Fruit fly (Drosophila melanogaster): Measurements from ENCODE around the gene betaTub97EF.

The betaTub97EF gene

dm6 chr3R:27925000-27925970 lies 62.9 kb downstream of the betaTub97EF start, which contains the start of gene mino (continued):
- TF ChIP-seq CG10543 (GFP tag; optimal IDR thresholded peaks at IDR 0.05) = peak; percentile 83
- TF ChIP-seq CG5245 (GFP tag; optimal IDR thresholded peaks at IDR 0.05) = no peak
- peak; percentile 44 for TF ChIP-seq zen (tag; optimal IDR thresholded peaks at IDR 0.05)
- no peak for TF ChIP-seq dm (GFP tag; optimal IDR thresholded peaks at IDR 0.05)
- TF ChIP-seq CG2120 (GFP tag; optimal IDR thresholded peaks at IDR 0.05) = no peak
- TF ChIP-seq sug (tag; optimal IDR thresholded peaks at IDR 0.05) = peak; percentile 70
- TF ChIP-seq Adf1 (GFP tag; IDR thresholded peaks at IDR 0.05) = peak; percentile 40; the same call in 1 of the 2 replicates
- TF ChIP-seq exex (tag; optimal IDR thresholded peaks at IDR 0.05) = peak; percentile 92
- peak; percentile 20 for TF ChIP-seq CG13775 (GFP tag; optimal IDR thresholded peaks at IDR 0.05)
- no peak for TF ChIP-seq aop (GFP tag; IDR thresholded peaks at IDR 0.05)
- no peak for TF ChIP-seq CG9817 (tag; optimal IDR thresholded peaks at IDR 0.05)
- TF ChIP-seq C15 (GFP tag; IDR thresholded peaks at IDR 0.05) = no peak
- TF ChIP-seq CG34224 (GFP tag; IDR thresholded peaks at IDR 0.05; ENCODE audit: partially characterized antibody) = 0 out of 3 replicates have a peak, but pooled peaks have one; percentile 16
- no peak for TF ChIP-seq lola (GFP tag; optimal IDR thresholded peaks at IDR 0.05)
- TF ChIP-seq Hr78 (GFP tag; optimal IDR thresholded peaks at IDR 0.05) = no peak
- peak; percentile 94 for TF ChIP-seq nom (GFP tag; optimal IDR thresholded peaks at IDR 0.05)
- TF ChIP-seq Trl (optimal IDR thresholded peaks at IDR 0.05) = peak in 1 of 2 experiments; percentile 62
- TF ChIP-seq Trl (GFP tag; optimal IDR thresholded peaks at IDR 0.05) = no peak
- TF ChIP-seq gro (GFP tag; optimal IDR thresholded peaks at IDR 0.05) = peak; percentile 11
- peak; percentile 15 for TF ChIP-seq mirr (GFP tag; optimal IDR thresholded peaks at IDR 0.05)
- TF ChIP-seq knrl (GFP tag; IDR thresholded peaks at IDR 0.05; ENCODE audit: partially characterized antibody) = 0 out of 3 replicates have a peak, but pooled peaks have one; percentile 11
- TF ChIP-seq CG5953 (GFP tag; IDR thresholded peaks at IDR 0.05) = peak; percentile 34; the same call in 1 of the 2 replicates
- 0 out of 3 replicates have a peak, but pooled peaks have one; percentile 50 for TF ChIP-seq CG6175 (GFP tag; IDR thresholded peaks at IDR 0.05)
- TF ChIP-seq fd3F (GFP tag; optimal IDR thresholded peaks at IDR 0.05) = no peak
- TF ChIP-seq CG34422 (GFP tag; IDR thresholded peaks at IDR 0.05) = peak; percentile 21; the same call in 1 of the 3 replicates
- TF ChIP-seq CG11085 (GFP tag; IDR thresholded peaks at IDR 0.05) = 0 out of 2 replicates have a peak, but pooled peaks have one; percentile 9
- 0 out of 2 replicates have a peak, but pooled peaks have one; percentile 4 for TF ChIP-seq Rfx (GFP tag; IDR thresholded peaks at IDR 0.05)
- no peak for TF ChIP-seq HLH3B (GFP tag; IDR thresholded peaks at IDR 0.05)
- TF ChIP-seq ash1 (GFP tag; optimal IDR thresholded peaks at IDR 0.05) = no peak
- no peak for TF ChIP-seq Oli (tag; optimal IDR thresholded peaks at IDR 0.05)
- TF ChIP-seq CG34376 (GFP tag; optimal IDR thresholded peaks at IDR 0.05) = peak; percentile 80
- peak; percentile 16 for TF ChIP-seq HHEX (GFP tag; optimal IDR thresholded peaks at IDR 0.05)
- TF ChIP-seq ci (GFP tag; IDR thresholded peaks at IDR 0.05) = 0 out of 3 replicates have a peak, but pooled peaks have one; percentile 15
- TF ChIP-seq dati (GFP tag; IDR thresholded peaks at IDR 0.05) = 0 out of 2 replicates have a peak, but pooled peaks have one; percentile 26
- no peak for TF ChIP-seq CG15011 (GFP tag; optimal IDR thresholded peaks at IDR 0.05)
- TF ChIP-seq klu (GFP tag; IDR thresholded peaks at IDR 0.05) = no peak

dm6 chr3R:27922673-27923175 lies 65.5 kb downstream of the betaTub97EF start, which contains the start of gene RpL4:
Gene RpL4, plus strand, starts transcription at chr3R:27922821.
- peak; percentile 66 for TF ChIP-seq CG18764 (GFP tag; optimal IDR thresholded peaks at IDR 0.05)
- TF ChIP-seq CG18599 (GFP tag; optimal IDR thresholded peaks at IDR 0.05) = peak; percentile 81
- TF ChIP-seq grau (tag; optimal IDR thresholded peaks at IDR 0.05) = peak; percentile 64
- TF ChIP-seq CG31441 (GFP tag; IDR thresholded peaks at IDR 0.05) = peak; percentile 82
- peak; percentile 88 for TF ChIP-seq CG4328 (GFP tag; optimal IDR thresholded peaks at IDR 0.05)
- no peak for TF ChIP-seq hb (GFP tag; IDR thresholded peaks at IDR 0.05; ENCODE audit: partially characterized antibody)
- TF ChIP-seq Atf3 (GFP tag; optimal IDR thresholded peaks at IDR 0.05) = peak; percentile 66
- peak; percentile 94 for TF ChIP-seq dm (GFP tag; optimal IDR thresholded peaks at IDR 0.05)
- no peak for TF ChIP-seq CG1832 (GFP tag; optimal IDR thresholded peaks at IDR 0.05)
- TF ChIP-seq HmgZ (tag; optimal IDR thresholded peaks at IDR 0.05) = peak; percentile 65
- TF ChIP-seq CrebB (tag; optimal IDR thresholded peaks at IDR 0.05) = peak; percentile 82
- peak; percentile 78 for TF ChIP-seq CG2202 (tag; optimal IDR thresholded peaks at IDR 0.05)
- TF ChIP-seq CG7987 (GFP tag; optimal IDR thresholded peaks at IDR 0.05) = peak; percentile 95
